Worm (Caenorhabditis elegans): Measurements from ENCODE around the gene sma-4.

sma-4 gene

ce11 chrIII:5815932-5816331, at the start of gene sma-4:
Gene sma-4 (plus strand): TSS chrIII:5816232.
- no peak for TF ChIP-seq fos-1 (tag; optimal IDR thresholded peaks at IDR 0.05)
- no peak for TF ChIP-seq C04F5.9 (tag; optimal IDR thresholded peaks at IDR 0.05)
- no peak for TF ChIP-seq nhr-237 (tag; optimal IDR thresholded peaks at IDR 0.05)
- TF ChIP-seq snu-23 (GFP tag; optimal IDR thresholded peaks at IDR 0.05), result no peak
- TF ChIP-seq unc-30 (tag; optimal IDR thresholded peaks at IDR 0.05), result no peak
- TF ChIP-seq unc-86 (tag; optimal IDR thresholded peaks at IDR 0.05), result no peak
- no peak for TF ChIP-seq lin-13 (GFP tag; optimal IDR thresholded peaks at IDR 0.05)
- TF ChIP-seq hlh-17 (GFP tag; optimal IDR thresholded peaks at IDR 0.05; ENCODE audit: borderline replicate concordance), result no peak
- no peak for TF ChIP-seq sptf-1 (tag; optimal IDR thresholded peaks at IDR 0.05)
- TF ChIP-seq lin-15B (tag; optimal IDR thresholded peaks at IDR 0.05), result no peak
- no peak for TF ChIP-seq pqm-1 (tag; optimal IDR thresholded peaks at IDR 0.05)
- no peak for TF ChIP-seq F16B12.6 (tag; optimal IDR thresholded peaks at IDR 0.05)
- no peak for TF ChIP-seq pax-3 (tag; optimal IDR thresholded peaks at IDR 0.05)

DNA sequence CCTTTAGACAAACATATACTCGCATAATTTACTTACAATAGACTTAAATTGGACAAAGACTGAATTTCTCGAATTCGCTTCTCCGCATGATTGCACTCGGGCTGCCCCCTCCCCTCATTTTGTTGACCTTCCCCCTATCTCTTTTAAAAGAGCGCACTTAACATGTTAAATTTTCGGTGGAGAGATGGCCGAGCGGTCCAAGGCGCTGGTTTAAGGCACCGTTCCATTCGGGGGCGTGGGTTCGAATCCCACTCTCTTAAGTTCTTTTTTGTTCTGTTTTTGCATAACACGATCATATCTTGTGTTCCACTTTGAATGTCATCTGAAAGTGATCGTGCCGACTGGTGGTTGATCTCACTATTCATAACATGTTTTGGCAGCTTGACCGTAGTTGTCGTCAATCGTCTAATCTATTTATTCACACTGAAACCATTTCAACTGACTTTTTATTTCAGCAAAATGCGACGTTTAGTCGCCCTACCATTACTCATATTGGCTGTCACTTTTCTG, 46.3 kb upstream of the sma-4 start, which contains the start of gene cutl-23:
Gene cutl-23 (plus strand): TSS at position 460 of the 510 bp plus-strand sequence.
- TF ChIP-seq nhr-90 (tag; optimal IDR thresholded peaks at IDR 0.05; ENCODE audit: poor library complexity) (peak; percentile 35), lin-35 (GFP tag; optimal IDR thresholded peaks at IDR 0.05) (peak; percentile 12 to 40), efl-1 (optimal IDR thresholded peaks at IDR 0.05) (peak in 1 of 2 experiments; percentile 12), efl-1 (GFP tag; optimal IDR thresholded peaks at IDR 0.05 in 1 of 2) (peak in 1 of 2 experiments; percentile 94), swsn-7 (tag; optimal IDR thresholded peaks at IDR 0.05) (peak; percentile 8), dpl-1 (GFP tag; optimal IDR thresholded peaks at IDR 0.05) (peak in 1 of 3 experiments; percentile 32), rnt-1 (tag; optimal IDR thresholded peaks at IDR 0.05) (peak; percentile 32), nhr-28 (tag; optimal IDR thresholded peaks at IDR 0.05) (no peak), ceh-88 (GFP tag; IDR thresholded peaks at IDR 0.05) (no peak)

ce11 chrIII:5782080-5782479, 34.0 kb upstream of the sma-4 start:
- no peak for TF ChIP-seq fos-1 (tag; optimal IDR thresholded peaks at IDR 0.05)

DNA sequence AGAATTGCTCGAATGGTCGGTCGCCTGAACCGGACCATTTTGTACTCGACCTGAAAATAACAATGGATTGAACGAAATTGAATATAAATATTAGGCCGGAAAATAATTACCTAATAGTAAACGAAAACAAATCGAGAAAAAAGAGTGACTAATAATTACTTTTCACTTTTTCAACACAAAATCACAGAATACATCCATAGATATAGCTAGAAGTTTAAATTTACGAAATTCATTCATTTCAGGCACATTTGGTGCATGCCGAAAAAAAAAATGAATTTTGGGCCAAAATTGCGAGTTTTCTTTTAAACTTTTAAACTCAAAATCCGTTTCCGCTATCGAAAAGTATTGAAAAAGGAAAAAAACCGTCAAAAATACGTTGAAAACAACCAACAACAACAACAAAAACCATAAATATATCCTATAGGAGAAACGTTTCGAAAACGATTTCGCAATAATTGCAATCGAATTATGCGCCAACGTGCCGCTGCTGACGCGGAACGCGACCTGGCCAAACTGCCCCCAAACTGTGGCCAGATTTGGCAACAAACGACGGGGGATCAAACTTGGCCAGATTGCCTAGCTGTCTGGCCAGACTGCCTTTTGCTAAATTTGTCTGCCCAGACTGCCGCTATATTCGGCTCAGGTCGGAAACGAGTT, 30.6 kb upstream of the sma-4 start, which contains the start of gene Y37B11A.3:
Gene Y37B11A.3 (minus strand): TSS at position 51 of the 657 bp plus-strand sequence.
- no peak for TF ChIP-seq ets-5 (GFP tag; IDR thresholded peaks at IDR 0.05)
- TF ChIP-seq nhr-71 (tag; optimal IDR thresholded peaks at IDR 0.05), result peak; percentile 88
- TF ChIP-seq nhr-85 (tag), result peak; percentile 88
- no peak for TF ChIP-seq sptf-1 (tag; optimal IDR thresholded peaks at IDR 0.05)
- no peak for TF ChIP-seq pag-3 (tag; optimal IDR thresholded peaks at IDR 0.05; ENCODE audit: borderline replicate concordance, insufficient read depth)
- TF ChIP-seq lin-14 (GFP tag; optimal IDR thresholded peaks at IDR 0.05), result peak; percentile 87
- peak; percentile 70 for TF ChIP-seq nhr-77 (tag; optimal IDR thresholded peaks at IDR 0.05)
- no peak for TF ChIP-seq nhr-12 (tag; optimal IDR thresholded peaks at IDR 0.05)
- peak; percentile 75 for TF ChIP-seq nhr-90 (tag; optimal IDR thresholded peaks at IDR 0.05; ENCODE audit: poor library complexity)
- TF ChIP-seq fkh-4 (tag; optimal IDR thresholded peaks at IDR 0.05; ENCODE audit: borderline replicate concordance), result peak; percentile 36
- TF ChIP-seq lin-39 (tag; optimal IDR thresholded peaks at IDR 0.05), result peak; percentile 20
- TF ChIP-seq isw-1 (GFP tag; IDR thresholded peaks at IDR 0.05), result peak; percentile 86
- TF ChIP-seq nhr-76 (tag; optimal IDR thresholded peaks at IDR 0.05), result no peak
- peak; percentile 77 to 82 (median 81) for TF ChIP-seq dpl-1 (GFP tag; optimal IDR thresholded peaks at IDR 0.05)
- TF ChIP-seq unc-130 (tag; optimal IDR thresholded peaks at IDR 0.05), result no peak
- peak; percentile 90 for TF ChIP-seq rnt-1 (tag; optimal IDR thresholded peaks at IDR 0.05)
- TF ChIP-seq efl-1 (optimal IDR thresholded peaks at IDR 0.05), result peak; percentile 85 to 86
- peak; percentile 81 to 98 for TF ChIP-seq efl-1 (GFP tag; optimal IDR thresholded peaks at IDR 0.05 in 1 of 2)
- TF ChIP-seq nhr-237 (tag; optimal IDR thresholded peaks at IDR 0.05), result no peak
- TF ChIP-seq mdl-1 (tag; optimal IDR thresholded peaks at IDR 0.05), result peak in 1 of 2 experiments; percentile 70
- TF ChIP-seq ceh-90 (tag; optimal IDR thresholded peaks at IDR 0.05), result no peak
- no peak for TF ChIP-seq sup-37 (GFP tag; optimal IDR thresholded peaks at IDR 0.05)
- TF ChIP-seq zip-4 (GFP tag; optimal IDR thresholded peaks at IDR 0.05), result peak; percentile 100
- peak; percentile 76 for TF ChIP-seq aly-2 (tag; optimal IDR thresholded peaks at IDR 0.05)
- peak in 1 of 2 experiments; percentile 51 for TF ChIP-seq ztf-11 (tag; optimal IDR thresholded peaks at IDR 0.05)
- TF ChIP-seq ztf-4 (tag; optimal IDR thresholded peaks at IDR 0.05), result no peak
- peak; percentile 81 for TF ChIP-seq swsn-7 (tag; optimal IDR thresholded peaks at IDR 0.05)
- no peak for TF ChIP-seq egl-27 (tag; optimal IDR thresholded peaks at IDR 0.05)
- peak; percentile 77 for TF ChIP-seq xbp-1 (tag; optimal IDR thresholded peaks at IDR 0.05)
- peak; percentile 71 for TF ChIP-seq pax-3 (tag; optimal IDR thresholded peaks at IDR 0.05)
- TF ChIP-seq fkh-8 (tag; optimal IDR thresholded peaks at IDR 0.05), result peak; percentile 81
